Worm (Caenorhabditis elegans): ENCODE data around the gene twk-3.

- TF ChIP-seq ceh-82 (tag; optimal IDR thresholded peaks at IDR 0.05) = no peak
- TF ChIP-seq unc-39 (tag; optimal IDR thresholded peaks at IDR 0.05) = no peak
- no peak for TF ChIP-seq nhr-43 (tag; optimal IDR thresholded peaks at IDR 0.05; ENCODE audit: poor library complexity, severe bottlenecking)
- no peak for TF ChIP-seq nhr-11 (tag; optimal IDR thresholded peaks at IDR 0.05)
- TF ChIP-seq unc-62 (GFP tag; optimal IDR thresholded peaks at IDR 0.05) = no peak
- no peak for TF ChIP-seq jun-1 (tag; optimal IDR thresholded peaks at IDR 0.05)
- no peak for TF ChIP-seq aly-2 (tag; optimal IDR thresholded peaks at IDR 0.05)
- TF ChIP-seq zag-1 (tag; optimal IDR thresholded peaks at IDR 0.05) = no peak
These were observed 7.7 kb upstream of the twk-3 start for ce11 chrII:8220267-8220666.

All from whole organism, L3 larva.